Worm (Caenorhabditis elegans): ENCODE results near the gene K02F3.2.

K02F3.2 gene

DNA sequence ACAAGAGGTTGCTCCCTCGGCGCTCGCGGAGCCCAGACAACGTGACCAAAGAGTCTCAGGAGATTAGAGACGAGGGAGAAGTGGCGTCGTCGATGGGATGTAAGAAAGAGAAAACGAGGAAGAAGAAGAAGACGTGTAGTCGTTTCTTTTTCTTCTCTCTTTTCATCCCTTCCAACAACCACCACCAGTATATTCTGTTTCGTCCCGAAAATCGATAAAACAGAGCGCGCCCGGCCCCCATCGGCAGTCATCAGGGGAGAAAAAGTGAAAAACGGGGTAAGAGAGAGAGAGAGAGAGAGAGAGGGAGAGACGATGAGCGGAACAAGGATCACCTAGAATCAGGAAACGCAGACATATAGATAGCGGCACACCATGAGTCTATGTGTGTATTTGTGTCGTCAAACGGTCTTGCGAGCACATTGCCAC, 42.2 kb downstream of the K02F3.2 start (continued):
- no peak for TF ChIP-seq madf-3 (GFP tag; IDR thresholded peaks at IDR 0.05)
- no peak for TF ChIP-seq aptf-3 (GFP tag; IDR thresholded peaks at IDR 0.05)
- no peak for TF ChIP-seq dpff-1 (tag; optimal IDR thresholded peaks at IDR 0.05)
- TF ChIP-seq ceh-79 (tag; optimal IDR thresholded peaks at IDR 0.05), result no peak
- no peak for TF ChIP-seq C17E4.6 (GFP tag; IDR thresholded peaks at IDR 0.05)
- no peak for TF ChIP-seq lsy-27 (tag; optimal IDR thresholded peaks at IDR 0.05; ENCODE audit: borderline replicate concordance, insufficient read depth)
- TF ChIP-seq lag-1 (GFP tag; IDR thresholded peaks at IDR 0.05), result no peak
- TF ChIP-seq egrh-3 (GFP tag; IDR thresholded peaks at IDR 0.05), result no peak
- TF ChIP-seq die-1 (tag; optimal IDR thresholded peaks at IDR 0.05), result no peak
- no peak for TF ChIP-seq ZK185.1 (tag; optimal IDR thresholded peaks at IDR 0.05; ENCODE audit: poor library complexity, severe bottlenecking)
- TF ChIP-seq somi-1 (GFP tag; optimal IDR thresholded peaks at IDR 0.05), result no peak
- TF ChIP-seq D2030.7 (GFP tag; IDR thresholded peaks at IDR 0.05), result no peak
- TF ChIP-seq K12H6.12 (tag; optimal IDR thresholded peaks at IDR 0.05), result peak; percentile 77
- no peak for TF ChIP-seq F55B11.4 (tag; optimal IDR thresholded peaks at IDR 0.05; ENCODE audit: borderline replicate concordance, insufficient read depth)
- no peak for TF ChIP-seq F57C9.4 (tag; optimal IDR thresholded peaks at IDR 0.05)
- TF ChIP-seq F37B4.10 (GFP tag; IDR thresholded peaks at IDR 0.05), result no peak
- peak; percentile 80 for TF ChIP-seq ceh-27 (GFP tag; optimal IDR thresholded peaks at IDR 0.05)
- no peak for TF ChIP-seq snpc-3.4 (tag; optimal IDR thresholded peaks at IDR 0.05)
- no peak for TF ChIP-seq mes-4 (tag; optimal IDR thresholded peaks at IDR 0.05)
- TF ChIP-seq repo-1 (tag; optimal IDR thresholded peaks at IDR 0.05), result no peak
- TF ChIP-seq nhr-27 (tag; optimal IDR thresholded peaks at IDR 0.05), result no peak
- TF ChIP-seq rec-8 (tag; optimal IDR thresholded peaks at IDR 0.05), result no peak
- no peak for TF ChIP-seq nhr-120 (GFP tag; IDR thresholded peaks at IDR 0.05)
- TF ChIP-seq F57A8.1 (GFP tag; optimal IDR thresholded peaks at IDR 0.05), result no peak
- TF ChIP-seq ztf-28 (GFP tag; IDR thresholded peaks at IDR 0.05), result no peak
- TF ChIP-seq bed-2 (GFP tag; IDR thresholded peaks at IDR 0.05), result no peak
- no peak for TF ChIP-seq hmg-20 (GFP tag; IDR thresholded peaks at IDR 0.05)
- TF ChIP-seq rcor-1 (GFP tag; IDR thresholded peaks at IDR 0.05), result no peak
- TF ChIP-seq F33H1.4 (GFP tag; IDR thresholded peaks at IDR 0.05), result no peak
- TF ChIP-seq unc-62 (GFP tag; optimal IDR thresholded peaks at IDR 0.05), result no peak
- no peak for TF ChIP-seq F39B2.1 (GFP tag; IDR thresholded peaks at IDR 0.05)
- TF ChIP-seq akir-1 (GFP tag; optimal IDR thresholded peaks at IDR 0.05), result no peak
- peak; percentile 45 for TF ChIP-seq chd-7 (tag; optimal IDR thresholded peaks at IDR 0.05)
- no peak for TF ChIP-seq nhr-179 (tag; optimal IDR thresholded peaks at IDR 0.05)
- TF ChIP-seq F23B12.7 (tag; optimal IDR thresholded peaks at IDR 0.05; ENCODE audit: insufficient read depth), result no peak
- 0 out of 2 replicates have a peak, but pooled peaks have one; percentile 30 for TF ChIP-seq Y53G8AR.9 (GFP tag; conservative IDR thresholded peaks at IDR 0.05)
- no peak for TF ChIP-seq hsf-1 (GFP tag; IDR thresholded peaks at IDR 0.05)
- TF ChIP-seq C06A6.2 (GFP tag; conservative IDR thresholded peaks at IDR 0.05), result no peak
- no peak for TF ChIP-seq atf-7 (tag; optimal IDR thresholded peaks at IDR 0.05)
- no peak for TF ChIP-seq B0261.1 (tag; optimal IDR thresholded peaks at IDR 0.05)
- TF ChIP-seq zfh-2 (GFP tag; conservative IDR thresholded peaks at IDR 0.05), result peak; percentile 93
- TF ChIP-seq tbx-9 (tag; optimal IDR thresholded peaks at IDR 0.05; ENCODE audit: borderline replicate concordance), result no peak
- peak; percentile 38; the same call in 1 of the 2 replicates for TF ChIP-seq B0336.3 (GFP tag; IDR thresholded peaks at IDR 0.05)
- peak; percentile 9 for TF ChIP-seq nhr-90 (tag; optimal IDR thresholded peaks at IDR 0.05)
- TF ChIP-seq bed-1 (GFP tag; IDR thresholded peaks at IDR 0.05), result no peak
- no peak for TF ChIP-seq sptf-2 (GFP tag; optimal IDR thresholded peaks at IDR 0.05)
- TF ChIP-seq sea-2 (GFP tag; IDR thresholded peaks at IDR 0.05), result no peak
- peak; percentile 59; the same call in 1 of the 2 replicates for TF ChIP-seq dox-1 (GFP tag; IDR thresholded peaks at IDR 0.05)
- TF ChIP-seq athp-1 (tag; optimal IDR thresholded peaks at IDR 0.05), result no peak
